Worm (Caenorhabditis elegans) whole organism, L1 larva: Measurements from ENCODE around the gene C32D5.14.

ENCODE experiments used
- blmp-1 ChIP-seq: fragments of 150-350 bp; optimal IDR thresholded peaks from 2 replicates; lab custom pipeline; 2014; ENCODE audit warnings: missing biosample characterization, missing genetic modification characterization
- dpl-1 ChIP-seq, 3 experiments: fragments of 150-350 bp in 2 of 3; sonication (generic microtip) in 1 of 3; optimal IDR thresholded peaks; 2 replicates each; lab custom pipeline; 2014 to 2017; ENCODE audit warnings: missing biosample characterization in 3 of 3, missing genetic modification characterization in 3 of 3, missing genetic modification reagents in 3 of 3
- efl-1 ChIP-seq, 4 experiments: fragments of 150-350 bp; optimal IDR thresholded peaks in 3 of 4; peaks in 1 of 4; 1 replicate in 1 of 4; 2 replicates in 3 of 4; lab custom pipeline; 2014; ENCODE audit warnings: missing biosample characterization in 2 of 4, missing genetic modification characterization in 2 of 4, missing genetic modification reagents in 2 of 4
- efl-3 ChIP-seq: fragments of 200-800 bp; sonication (Bioruptor generic); optimal IDR thresholded peaks from 2 replicates; lab custom pipeline; 2018; ENCODE audit warnings: mild to moderate bottlenecking, missing genetic modification characterization, missing compliant biosample characterization
- egl-13 ChIP-seq: sonication (generic microtip); optimal IDR thresholded peaks from 2 replicates; lab custom pipeline; 2016; ENCODE audit warnings: missing genotype, missing genetic modification reagents, missing genetic modification characterization, missing compliant biosample characterization
- egl-27 ChIP-seq, 2 experiments: fragments of 150-350 bp in 1 of 2; sonication (generic microtip); optimal IDR thresholded peaks; 3 replicates each; lab custom pipeline; 2017 to 2018; ENCODE audit warnings: missing biosample characterization in 2 of 2, missing genetic modification characterization in 2 of 2, missing genetic modification reagents in 2 of 2
- elt-2 ChIP-seq: sonication (generic microtip); optimal IDR thresholded peaks from 2 replicates; lab custom pipeline; 2016; ENCODE audit warnings: missing genetic modification characterization, mild to moderate bottlenecking, inconsistent platforms, missing compliant biosample characterization, missing genetic modification reagents
- fos-1 ChIP-seq: fragments of 150-350 bp; optimal IDR thresholded peaks from 2 replicates; lab custom pipeline; 2014; ENCODE audit warnings: missing biosample characterization, missing genetic modification characterization
- grh-1 ChIP-seq: fragments of 200-800 bp; sonication (Bioruptor generic); IDR thresholded peaks from 2 replicates; pipeline ENCODE4 v1.3.6; 2022; ENCODE audit warnings: missing genetic modification reagents, missing genetic modification characterization, missing compliant biosample characterization
- hlh-4 ChIP-seq: sonication (generic microtip); optimal IDR thresholded peaks from 2 replicates; lab custom pipeline; 2016; ENCODE audit warnings: mild to moderate bottlenecking, missing genetic modification characterization, missing compliant biosample characterization
- irx-1 ChIP-seq: sonication (generic microtip); optimal IDR thresholded peaks from 2 replicates; lab custom pipeline; 2016; ENCODE audit warnings: missing genetic modification characterization, missing compliant biosample characterization
- jun-1 ChIP-seq: fragments of 150-350 bp; optimal IDR thresholded peaks from 2 replicates; lab custom pipeline; 2014; ENCODE audit warnings: missing biosample characterization, missing genetic modification reagents, missing genetic modification characterization
- lin-13 ChIP-seq: fragments of 150-350 bp; optimal IDR thresholded peaks from 2 replicates; lab custom pipeline; 2014; ENCODE audit warnings: missing biosample characterization, missing genetic modification reagents, missing genetic modification characterization
- lin-14 ChIP-seq: fragments of 200-800 bp; sonication (Bioruptor generic); optimal IDR thresholded peaks from 2 replicates; lab custom pipeline; 2018; ENCODE audit warnings: mild to moderate bottlenecking, missing genetic modification characterization, moderate library complexity, missing compliant biosample characterization
- lin-35 ChIP-seq, 2 experiments: fragments of 150-350 bp; optimal IDR thresholded peaks; 2 replicates each; lab custom pipeline; 2014; ENCODE audit warnings: missing biosample characterization in 2 of 2, missing genetic modification characterization in 2 of 2, missing genetic modification reagents in 2 of 2
- mab-9 ChIP-seq: fragments of 200-800 bp; sonication (Bioruptor generic); IDR thresholded peaks from 2 replicates; pipeline ENCODE4 v1.3.6; 2022; ENCODE audit warnings: missing genetic modification reagents, missing genetic modification characterization, missing compliant biosample characterization
- mdl-1 ChIP-seq, 2 experiments: fragments of 150-350 bp; optimal IDR thresholded peaks; 2 replicates each; lab custom pipeline; 2014 to 2017; ENCODE audit warnings: missing biosample characterization in 2 of 2, missing genetic modification characterization in 2 of 2, inconsistent platforms in 1 of 2
- mep-1 ChIP-seq: fragments of 150-350 bp; optimal IDR thresholded peaks from 2 replicates; lab custom pipeline; 2014; ENCODE audit warnings: missing biosample characterization, missing genetic modification characterization
- nhr-11 ChIP-seq: fragments of 150-350 bp; optimal IDR thresholded peaks from 2 replicates; lab custom pipeline; 2014; ENCODE audit warnings: missing biosample characterization, missing genetic modification characterization
- nhr-237 ChIP-seq: fragments of 150-350 bp; optimal IDR thresholded peaks from 2 replicates; lab custom pipeline; 2014; ENCODE audit warnings: missing biosample characterization, missing genetic modification characterization
- nhr-71 ChIP-seq: sonication (generic microtip); optimal IDR thresholded peaks from 2 replicates; lab custom pipeline; 2016; ENCODE audit warnings: mild to moderate bottlenecking, missing genetic modification characterization, moderate library complexity, missing compliant biosample characterization
- nhr-85 ChIP-seq: sonication (generic microtip); peaks from one replicate; lab custom pipeline; 2016; ENCODE audit warnings: missing genetic modification characterization, inconsistent platforms, missing compliant biosample characterization
- rnt-1 ChIP-seq: sonication (generic microtip); optimal IDR thresholded peaks from 2 replicates; lab custom pipeline; 2016; ENCODE audit warnings: mild to moderate bottlenecking, missing genetic modification characterization, moderate library complexity, missing compliant biosample characterization
- skn-1 ChIP-seq: fragments of 150-350 bp; optimal IDR thresholded peaks from 2 replicates; lab custom pipeline; 2014; ENCODE audit warnings: missing biosample characterization, missing genetic modification characterization
- sox-4 ChIP-seq: sonication (generic microtip); optimal IDR thresholded peaks from 2 replicates; lab custom pipeline; 2016; ENCODE audit warnings: missing genetic modification characterization, missing compliant biosample characterization
- swsn-7 ChIP-seq: sonication (generic microtip); optimal IDR thresholded peaks from 2 replicates; lab custom pipeline; 2016; ENCODE audit warnings: missing genetic modification characterization, missing compliant biosample characterization
- tbx-2 ChIP-seq: sonication (generic microtip); optimal IDR thresholded peaks from 2 replicates; lab custom pipeline; 2016; ENCODE audit warnings: missing genetic modification characterization, missing compliant biosample characterization
- unc-98 ChIP-seq: fragments of 200-800 bp; sonication (Bioruptor generic); IDR thresholded peaks from 2 replicates; pipeline ENCODE4 v1.3.6; 2022; ENCODE audit warnings: missing genetic modification characterization, missing compliant biosample characterization
- zip-4 ChIP-seq: fragments of 200-800 bp; sonication (Bioruptor generic); optimal IDR thresholded peaks from 2 replicates; lab custom pipeline; 2018; ENCODE audit warnings: mild to moderate bottlenecking, missing genetic modification characterization, moderate library complexity, missing compliant biosample characterization

C32D5.14 gene

ce11 chrII:6331222-6331830 lies 4.0 kb upstream of the C32D5.14 start, which contains the start of gene set-4 (continued):
- TF ChIP-seq skn-1 (tag; lab: Kevin White, UChicago), result peak; percentile 85
- peak; percentile 89 for TF ChIP-seq lin-13 (GFP tag; lab: Kevin White, UChicago)
- peak; percentile 83 for TF ChIP-seq elt-2 (tag; lab: Kevin White, UChicago)
- TF ChIP-seq zip-4 (GFP tag; lab: Kevin White, UChicago), result peak; percentile 70
- TF ChIP-seq mab-9, result peak; percentile 71
- TF ChIP-seq rnt-1 (tag; lab: Kevin White, UChicago), result peak; percentile 96
- peak; percentile 71 for TF ChIP-seq nhr-11
- TF ChIP-seq efl-3 (GFP tag; lab: Kevin White, UChicago), result no peak
- TF ChIP-seq, all 84 proteins: peak for 63

ce11 chrII:6333887-6334286 lies 1.4 kb upstream of the C32D5.14 start, which contains the start of gene ttc-39B:
ttc-39B (minus strand) TSS chrII:6333987.
- TF ChIP-seq elt-2 (tag; lab: Kevin White, UChicago) (no peak), efl-3 (GFP tag; lab: Kevin White, UChicago) (no peak), egl-13 (no peak), egl-27 (tag; optimal IDR thresholded peaks at IDR 0.05; lab: Kevin White, UChicago) (no peak), grh-1 (no peak)
- TF ChIP-seq, all 84 proteins: peak for 0

ce11 chrII:6334745-6335260 lies 485 bp upstream of the C32D5.14 start:
- peak; percentile 46 for TF ChIP-seq elt-2 (tag; lab: Kevin White, UChicago)
- TF ChIP-seq sox-4 (tag; lab: Kevin White, UChicago), result no peak
- no peak for TF ChIP-seq swsn-7 (tag; lab: Kevin White, UChicago)
- TF ChIP-seq lin-14 (GFP tag; lab: Kevin White, UChicago), result peak; percentile 0
- TF ChIP-seq efl-1 (optimal IDR thresholded peaks at IDR 0.05; lab: Kevin White, UChicago), result no peak
- peak in 1 of 2 experiments; percentile 90 for TF ChIP-seq efl-1 (GFP tag; optimal IDR thresholded peaks at IDR 0.05 in 1 of 2; lab: Kevin White, UChicago)
- TF ChIP-seq lin-35 (GFP tag; optimal IDR thresholded peaks at IDR 0.05; lab: Kevin White, UChicago), result peak in 1 of 2 experiments; percentile 7

- TF ChIP-seq lin-35 (GFP tag; optimal IDR thresholded peaks at IDR 0.05; lab: Kevin White, UChicago), result peak in 1 of 2 experiments; percentile 6
- TF ChIP-seq nhr-71 (tag; lab: Kevin White, UChicago), result no peak
- peak; percentile 57 for TF ChIP-seq elt-2 (tag; lab: Kevin White, UChicago)
- no peak for TF ChIP-seq mep-1 (tag; lab: Kevin White, UChicago)
- TF ChIP-seq egl-13, result no peak
- TF ChIP-seq egl-27 (tag; optimal IDR thresholded peaks at IDR 0.05; lab: Kevin White, UChicago), result no peak
- TF ChIP-seq tbx-2 (tag; lab: Kevin White, UChicago), result no peak
Measured at ce11 chrII:6339511-6339910, 4.2 kb downstream of the C32D5.14 start.

- TF ChIP-seq jun-1 (tag; lab: Kevin White, UChicago) (no peak), dpl-1 (GFP tag; optimal IDR thresholded peaks at IDR 0.05; lab: Kevin White, UChicago) (no peak), irx-1 (tag; lab: Kevin White, UChicago) (no peak), fos-1 (tag; lab: Kevin White, UChicago) (no peak), unc-98 (GFP tag; lab: Robert Waterston, UW) (no peak), mdl-1 (tag; optimal IDR thresholded peaks at IDR 0.05; lab: Kevin White, UChicago) (no peak), lin-35 (GFP tag; optimal IDR thresholded peaks at IDR 0.05; lab: Kevin White, UChicago) (no peak), efl-1 (optimal IDR thresholded peaks at IDR 0.05; lab: Kevin White, UChicago) (no peak), efl-1 (GFP tag; optimal IDR thresholded peaks at IDR 0.05 in 1 of 2; lab: Kevin White, UChicago) (no peak), hlh-4 (no peak), sox-4 (tag; lab: Kevin White, UChicago) (no peak)
Measured at ce11 chrII:6339948-6340347, 4.7 kb downstream of the C32D5.14 start, which contains the start of gene C32D5.7. C32D5.7 (minus strand) TSS chrII:6340048.

- peak; percentile 18 for TF ChIP-seq lin-14 (GFP tag; lab: Kevin White, UChicago)
- peak; percentile 14 for TF ChIP-seq nhr-85
- peak; percentile 79 for TF ChIP-seq blmp-1 (tag; lab: Kevin White, UChicago)
- no peak for TF ChIP-seq mep-1 (tag; lab: Kevin White, UChicago)
- TF ChIP-seq nhr-237, result no peak
Measured at ce11 chrII:6341076-6341475, 5.8 kb downstream of the C32D5.14 start.
